Worm (Caenorhabditis elegans) whole organism, L4 larva: ENCODE data around the gene F54C8.6.

Source experiments
- F10B5.3 ChIP-seq: sonication (generic microtip); optimal IDR thresholded peaks from 2 replicates; lab custom pipeline; 2016; ENCODE audit warnings: mild to moderate bottlenecking, missing genetic modification characterization, missing compliant biosample characterization
- R02D3.7 ChIP-seq: fragments of 150-350 bp; sonication (generic microtip); optimal IDR thresholded peaks from 3 replicates; lab custom pipeline; 2014; ENCODE audit warnings: missing biosample characterization, missing genetic modification characterization
- Y105C5A.15 ChIP-seq: fragments of 200-800 bp; sonication (Bioruptor generic); IDR thresholded peaks from 2 replicates; pipeline ENCODE4 v1.3.6; 2022; ENCODE audit warnings: missing genetic modification characterization, missing compliant biosample characterization
- Y48G9A.11 ChIP-seq: fragments of 200-800 bp; sonication (Bioruptor generic); IDR thresholded peaks from 2 replicates; pipeline ENCODE4 v1.3.6; 2022; ENCODE audit warnings: missing genetic modification reagents, missing genetic modification characterization, missing compliant biosample characterization
- ZK337.2 ChIP-seq: fragments of 200-800 bp; sonication (Bioruptor generic); IDR thresholded peaks from 2 replicates; pipeline ENCODE4 v1.3.6; 2022; ENCODE audit warnings: missing genetic modification reagents, missing genetic modification characterization, missing compliant biosample characterization
- aha-1 ChIP-seq: fragments of 150-350 bp; peaks from one replicate; lab custom pipeline; 2014; ENCODE audit warnings: missing biosample characterization, missing genetic modification characterization
- ama-1 ChIP-seq: fragments of 150-350 bp; optimal IDR thresholded peaks from 2 replicates; lab custom pipeline; 2014; ENCODE audit warnings: inconsistent platforms, mixed read lengths
- attf-4 ChIP-seq: sonication (generic microtip); optimal IDR thresholded peaks from 3 replicates; lab custom pipeline; 2017; ENCODE audit warnings: missing biosample characterization, missing genetic modification characterization
- cey-2 ChIP-seq: sonication (generic microtip); optimal IDR thresholded peaks from 3 replicates; lab custom pipeline; 2017; ENCODE audit warnings: missing genetic modification characterization, mild to moderate bottlenecking, missing compliant biosample characterization, antibody characterized with exemption, borderline replicate concordance; ENCODE audit not compliant: insufficient read depth
- daf-12 ChIP-seq: fragments of 150-350 bp; optimal IDR thresholded peaks from 2 replicates; lab custom pipeline; 2014; ENCODE audit warnings: missing biosample characterization, missing genetic modification reagents, missing genetic modification characterization
- daf-19 ChIP-seq: fragments of 200-800 bp; sonication (Bioruptor generic); conservative IDR thresholded peaks from 2 replicates; pipeline ENCODE4 v1.3.6; 2022; ENCODE audit warnings: missing genetic modification characterization, missing compliant biosample characterization
- dmd-8 ChIP-seq: fragments of 200-800 bp; sonication (Bioruptor generic); IDR thresholded peaks from 2 replicates; pipeline ENCODE4 v1.3.6; 2022; ENCODE audit warnings: missing genetic modification characterization, missing compliant biosample characterization
- dpl-1 ChIP-seq: fragments of 150-350 bp; optimal IDR thresholded peaks from 2 replicates; lab custom pipeline; 2014; ENCODE audit warnings: missing biosample characterization, missing genetic modification reagents, missing genetic modification characterization
- egl-27 ChIP-seq: sonication (generic microtip); optimal IDR thresholded peaks from 3 replicates; lab custom pipeline; 2017; ENCODE audit warnings: missing biosample characterization, missing genetic modification reagents, missing genetic modification characterization
- fkh-10 ChIP-seq: fragments of 150-350 bp; optimal IDR thresholded peaks from 2 replicates; lab custom pipeline; 2014; ENCODE audit warnings: missing biosample characterization, missing genetic modification reagents, missing genetic modification characterization
- fos-1 ChIP-seq: fragments of 150-350 bp; optimal IDR thresholded peaks from 2 replicates; lab custom pipeline; 2014; ENCODE audit warnings: missing biosample characterization, missing genetic modification characterization
- hif-1 ChIP-seq, 2 experiments: sonication (generic microtip); optimal IDR thresholded peaks; 2 replicates each; lab custom pipeline; 2016 to 2017; ENCODE audit warnings: missing compliant biosample characterization in 2 of 2, missing genetic modification characterization in 2 of 2, missing genetic modification reagents in 2 of 2, missing genotype in 2 of 2, mild to moderate bottlenecking in 1 of 2
- hlh-30 ChIP-seq: sonication (generic microtip); optimal IDR thresholded peaks from 2 replicates; lab custom pipeline; 2017; ENCODE audit warnings: antibody characterized with exemption, mild to moderate bottlenecking, missing genetic modification characterization, missing compliant biosample characterization; ENCODE audit not compliant: insufficient read depth
- lsy-2 ChIP-seq, 2 experiments: fragments of 150-350 bp in 1 of 2; sonication (generic microtip) in 1 of 2; optimal IDR thresholded peaks; 2 replicates each; lab custom pipeline; 2014 to 2017; ENCODE audit warnings: missing biosample characterization in 2 of 2, missing genetic modification characterization in 2 of 2
- madf-5 ChIP-seq, 2 experiments: fragments of 200-800 bp; sonication (Bioruptor generic); IDR thresholded peaks; 2 replicates each; pipeline ENCODE4 v1.3.6; 2022; ENCODE audit warnings: missing compliant biosample characterization in 2 of 2, missing genetic modification characterization in 2 of 2
- mep-1 ChIP-seq: fragments of 150-350 bp; sonication (generic microtip); optimal IDR thresholded peaks from 3 replicates; lab custom pipeline; 2014; ENCODE audit warnings: missing biosample characterization, missing genetic modification characterization
- mes-2 ChIP-seq: sonication (generic microtip); optimal IDR thresholded peaks from 2 replicates; lab custom pipeline; 2016; ENCODE audit warnings: missing genotype, mild to moderate bottlenecking, missing genetic modification characterization, missing compliant biosample characterization; ENCODE audit not compliant: poor library complexity, severe bottlenecking
- nhr-10 ChIP-seq: fragments of 150-350 bp; optimal IDR thresholded peaks from 2 replicates; lab custom pipeline; 2014; ENCODE audit warnings: missing biosample characterization, missing genetic modification characterization
- nhr-11 ChIP-seq: fragments of 150-350 bp; optimal IDR thresholded peaks from 2 replicates; lab custom pipeline; 2014; ENCODE audit warnings: missing biosample characterization, missing genetic modification characterization
- nhr-41 ChIP-seq: fragments of 200-800 bp; sonication (Bioruptor generic); IDR thresholded peaks from 2 replicates; pipeline ENCODE4 v1.3.6; 2022; ENCODE audit warnings: missing genetic modification reagents, missing genetic modification characterization, missing compliant biosample characterization
- nhr-48 ChIP-seq: sonication (generic microtip); optimal IDR thresholded peaks from 2 replicates; lab custom pipeline; 2016; ENCODE audit warnings: mild to moderate bottlenecking, missing genetic modification characterization, missing compliant biosample characterization
- nhr-6 ChIP-seq: fragments of 150-350 bp; optimal IDR thresholded peaks from 2 replicates; lab custom pipeline; 2014; ENCODE audit warnings: missing biosample characterization, missing genetic modification characterization
- nhr-77 ChIP-seq: fragments of 150-350 bp; optimal IDR thresholded peaks from 2 replicates; lab custom pipeline; 2014; ENCODE audit warnings: missing biosample characterization, missing genetic modification characterization
- php-3 ChIP-seq: fragments of 200-800 bp; sonication (Bioruptor generic); IDR thresholded peaks from 2 replicates; pipeline ENCODE4 v1.3.6; 2022; ENCODE audit warnings: missing genetic modification reagents, missing genetic modification characterization, missing compliant biosample characterization
- pqm-1 ChIP-seq: sonication (generic microtip); optimal IDR thresholded peaks from 2 replicates; lab custom pipeline; 2017; ENCODE audit warnings: missing biosample characterization, missing genetic modification characterization
- rbr-2 ChIP-seq: sonication (generic microtip); optimal IDR thresholded peaks from 2 replicates; lab custom pipeline; 2016; ENCODE audit warnings: missing genotype, missing genetic modification characterization, missing compliant biosample characterization
- skn-1 ChIP-seq: fragments of 150-350 bp; optimal IDR thresholded peaks from 2 replicates; lab custom pipeline; 2014; ENCODE audit warnings: missing biosample characterization, missing genetic modification characterization
- spr-3 ChIP-seq: fragments of 200-800 bp; sonication (Bioruptor generic); optimal IDR thresholded peaks from 2 replicates; lab custom pipeline; 2018; ENCODE audit warnings: mild to moderate bottlenecking, missing genetic modification characterization, missing compliant biosample characterization
- tag-97 ChIP-seq: fragments of 200-800 bp; sonication (Bioruptor generic); IDR thresholded peaks from 2 replicates; pipeline ENCODE4 v1.3.6; 2022; ENCODE audit warnings: missing genetic modification characterization, missing compliant biosample characterization
- unc-130 ChIP-seq: sonication (generic microtip); optimal IDR thresholded peaks from 2 replicates; lab custom pipeline; 2016; ENCODE audit warnings: missing genetic modification reagents, missing genetic modification characterization, missing compliant biosample characterization
- unc-39 ChIP-seq: sonication (generic microtip); optimal IDR thresholded peaks from 2 replicates; lab custom pipeline; 2017; ENCODE audit warnings: missing biosample characterization, missing genetic modification characterization
- unc-62 ChIP-seq, 3 experiments: fragments of 150-350 bp in 1 of 3; sonication (generic microtip); optimal IDR thresholded peaks in 2 of 3; peaks in 1 of 3; 1 replicate in 1 of 3; 2 replicates in 2 of 3; lab custom pipeline; 2014 to 2017; ENCODE audit warnings: missing biosample characterization in 3 of 3, missing genetic modification characterization in 3 of 3, missing genetic modification reagents in 3 of 3, missing genotype in 1 of 3
- zag-1 ChIP-seq: fragments of 150-350 bp; optimal IDR thresholded peaks from 2 replicates; lab custom pipeline; 2014; ENCODE audit warnings: missing biosample characterization, missing genetic modification characterization

F54C8.6 gene

DNA sequence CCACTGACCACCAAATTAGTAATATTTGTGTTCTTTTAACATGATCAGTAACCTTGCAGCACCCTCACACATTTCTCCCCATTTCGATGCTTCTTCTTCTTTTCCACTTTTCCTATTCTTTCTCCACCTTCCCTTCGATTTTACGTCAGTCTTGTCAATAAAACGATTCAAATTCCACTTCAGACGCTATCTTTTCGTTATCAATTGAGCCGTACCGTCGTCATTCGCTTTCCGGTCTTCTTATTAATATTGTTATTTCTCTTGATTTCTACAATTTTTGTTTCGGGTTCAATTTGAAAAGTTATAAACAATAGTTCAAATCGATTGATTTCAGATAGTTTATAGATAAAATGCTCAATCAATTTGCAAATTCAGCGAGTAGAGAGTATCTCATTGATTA, 37.7 kb upstream of the F54C8.6 start (continued):
- TF ChIP-seq egl-27 (no peak), attf-4 (tag; lab: Kevin White, UChicago) (no peak), nhr-41 (GFP tag; lab: Robert Waterston, UW) (no peak), fkh-10 (no peak), Y48G9A.11 (GFP tag; lab: Robert Waterston, UW) (no peak), dmd-8 (GFP tag; lab: Robert Waterston, UW) (no peak), ama-1 (lab: Kevin White, UChicago) (no peak), F10B5.3 (tag; lab: Kevin White, UChicago) (no peak), pqm-1 (tag; lab: Kevin White, UChicago) (peak; percentile 66), spr-3 (GFP tag; lab: Kevin White, UChicago) (no peak), nhr-6 (tag; lab: Kevin White, UChicago) (no peak), unc-130 (GFP tag; lab: Kevin White, UChicago) (no peak), unc-39 (tag; lab: Kevin White, UChicago) (no peak), nhr-77 (peak; percentile 54), mep-1 (tag; lab: Kevin White, UChicago) (no peak), nhr-10 (tag; lab: Kevin White, UChicago) (no peak), daf-19 (GFP tag; lab: Robert Waterston, UW) (no peak), cey-2 (tag; lab: Kevin White, UChicago) (no peak)

DNA sequence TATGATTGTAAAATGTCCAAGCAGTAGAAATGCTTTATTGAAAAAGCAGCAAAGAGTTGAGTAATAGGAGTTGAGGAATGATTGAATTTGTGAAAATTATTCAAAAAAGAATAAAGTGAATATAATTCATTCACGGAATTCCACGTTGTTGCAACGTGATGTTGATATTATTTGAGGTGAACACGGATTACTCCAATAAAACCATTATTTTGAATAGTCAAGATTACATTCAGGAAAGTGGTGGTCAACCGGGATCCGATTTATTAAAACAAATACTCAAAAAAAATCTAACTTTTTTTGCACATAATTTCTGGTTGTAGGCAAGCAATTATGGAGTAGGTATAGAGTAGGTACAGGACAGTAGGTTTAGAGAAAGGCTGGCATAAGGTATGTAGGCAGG, 35.6 kb upstream of the F54C8.6 start, which contains the start of gene bre-3:
TSS of gene bre-3 (minus strand) at position 101 of the 400 bp plus-strand sequence.
- TF ChIP-seq aha-1 (tag; lab: Kevin White, UChicago) (peak; percentile 69), madf-5 (GFP tag; IDR thresholded peaks at IDR 0.05; lab: Robert Waterston, UW) (no peak)

DNA sequence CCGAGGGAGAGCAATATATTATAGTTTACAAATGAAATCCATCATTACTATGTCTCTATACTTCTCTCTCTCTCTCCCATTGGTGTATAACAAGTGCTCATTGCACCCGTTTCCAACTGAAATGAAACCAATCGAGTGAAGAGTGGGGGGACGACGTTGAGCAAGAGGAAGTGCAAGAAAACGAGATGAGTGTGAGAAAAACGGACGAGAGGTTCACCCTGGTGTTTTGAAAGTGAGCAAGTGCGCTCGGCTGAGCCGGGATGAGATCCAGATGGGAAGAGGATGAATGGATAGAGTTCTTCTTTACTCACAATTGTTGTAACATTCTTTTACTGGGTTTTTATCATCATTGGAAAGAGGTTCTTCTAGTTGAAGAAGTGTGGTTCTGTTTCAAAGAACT, 34.0 kb upstream of the F54C8.6 start:
- TF ChIP-seq mes-2 (tag; lab: Kevin White, UChicago) (peak; percentile 34), rbr-2 (tag; lab: Kevin White, UChicago) (peak; percentile 18), unc-62 (GFP tag; optimal IDR thresholded peaks at IDR 0.05 in 1 of 2; lab: Kevin White, UChicago) (peak in 1 of 2 experiments; percentile 23), unc-62 (tag; optimal IDR thresholded peaks at IDR 0.05; lab: Kevin White, UChicago) (no peak), php-3 (GFP tag; lab: Robert Waterston, UW) (no peak), nhr-48 (tag; lab: Kevin White, UChicago) (peak; percentile 3), mep-1 (tag; lab: Kevin White, UChicago) (peak; percentile 4), fos-1 (tag; lab: Kevin White, UChicago) (no peak), nhr-11 (tag; lab: Kevin White, UChicago) (peak; percentile 21)

DNA sequence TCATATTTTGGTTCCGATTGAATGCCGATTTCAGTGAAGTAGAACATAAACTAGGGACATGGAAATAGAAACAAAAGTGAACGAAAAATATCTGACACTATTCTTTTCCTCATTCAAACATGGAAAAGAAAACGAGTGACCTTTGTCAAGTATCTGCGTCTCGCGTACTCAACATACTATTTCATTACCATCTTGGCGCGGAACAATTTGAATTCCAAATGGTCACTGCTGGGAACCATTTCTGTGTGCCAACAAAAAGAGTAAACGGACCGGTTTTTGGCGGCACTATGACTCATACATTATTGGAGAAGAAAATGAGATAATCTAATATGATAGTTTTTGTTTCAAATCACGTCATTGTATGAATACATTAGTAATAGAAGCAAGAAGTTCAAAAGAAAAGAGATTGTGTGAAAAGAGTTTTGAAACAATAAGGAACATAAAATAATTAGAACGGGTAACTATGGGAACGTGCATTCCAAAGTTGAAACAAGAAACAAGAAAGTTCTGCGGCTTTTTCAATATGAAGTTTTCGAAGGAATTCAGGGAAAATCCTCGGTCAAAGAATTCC, 32.8 kb upstream of the F54C8.6 start:
- TF ChIP-seq R02D3.7 (no peak), zag-1 (tag; lab: Kevin White, UChicago) (no peak), lsy-2 (tag; optimal IDR thresholded peaks at IDR 0.05; lab: Kevin White, UChicago) (peak in 1 of 2 experiments; percentile 17), aha-1 (tag; lab: Kevin White, UChicago) (peak; percentile 73), daf-12 (tag; lab: Kevin White, UChicago) (no peak), Y48G9A.11 (GFP tag; lab: Robert Waterston, UW) (no peak), dpl-1 (GFP tag; lab: Kevin White, UChicago) (no peak), Y105C5A.15 (GFP tag; lab: Robert Waterston, UW) (no peak), hif-1 (tag; optimal IDR thresholded peaks at IDR 0.05; lab: Kevin White, UChicago) (no peak), skn-1 (tag; lab: Kevin White, UChicago) (no peak), ZK337.2 (no peak), tag-97 (no peak), hlh-30 (no peak), rbr-2 (tag; lab: Kevin White, UChicago) (no peak)
